Fruit fly (Drosophila melanogaster) whole organism, adult: ENCODE measurements around the gene Acp1.
A peak's percentile ranks its signal among the peaks of the same experiment; 100 is the strongest.
"Not testable (repeated sequence)": the region's sequence is repeated elsewhere in the genome, so short reads cannot be mapped to it uniquely, and the experiment has no call there.

Source experiments
- CG11617 ChIP-seq: fragments of 200-800 bp; sonication (Bioruptor generic); optimal IDR thresholded peaks from 2 replicates; lab custom pipeline; 2017; ENCODE audit warnings: mild to moderate bottlenecking, missing biosample characterization, missing genetic modification reagents, missing genetic modification characterization
- CG12768 ChIP-seq: fragments of 200-800 bp; sonication (Bioruptor generic); optimal IDR thresholded peaks from 2 replicates; lab custom pipeline; 2017; ENCODE audit warnings: missing biosample characterization, missing genetic modification characterization, mild to moderate bottlenecking, moderate library complexity, missing genetic modification reagents
- CG14711 ChIP-seq: fragments of 200-800 bp; sonication (Bioruptor generic); optimal IDR thresholded peaks from 2 replicates; lab custom pipeline; 2018; ENCODE audit warnings: missing biosample characterization, mild to moderate bottlenecking, missing genetic modification characterization, moderate library complexity
- CG1620 ChIP-seq: fragments of 200-800 bp; sonication (Bioruptor generic); optimal IDR thresholded peaks from 2 replicates; lab custom pipeline; 2016; ENCODE audit warnings: missing biosample characterization, missing genetic modification characterization
- CG33017 ChIP-seq: fragments of 200-800 bp; sonication (Bioruptor generic); optimal IDR thresholded peaks from 2 replicates; lab custom pipeline; 2018; ENCODE audit warnings: missing biosample characterization, mild to moderate bottlenecking, missing genetic modification characterization, moderate library complexity
- CG5204 ChIP-seq: fragments of 200-800 bp; sonication (Bioruptor generic); optimal IDR thresholded peaks from 2 replicates; lab custom pipeline; 2016; ENCODE audit warnings: missing biosample characterization, missing genetic modification characterization
- CG7045 ChIP-seq: fragments of 200-800 bp; sonication (Bioruptor generic); optimal IDR thresholded peaks from 2 replicates; lab custom pipeline; 2017; ENCODE audit warnings: missing biosample characterization, mild to moderate bottlenecking, missing genetic modification characterization
- CG7101 ChIP-seq: fragments of 200-800 bp; sonication (Bioruptor generic); optimal IDR thresholded peaks from 2 replicates; lab custom pipeline; 2018; ENCODE audit warnings: missing biosample characterization, mild to moderate bottlenecking, missing genetic modification characterization, moderate library complexity
- Clk ChIP-seq: fragments of 200-800 bp; sonication (Bioruptor generic); optimal IDR thresholded peaks from 2 replicates; lab custom pipeline; 2017; ENCODE audit warnings: missing biosample characterization, missing genetic modification characterization
- Hr96 ChIP-seq: fragments of 200-800 bp; sonication (Bioruptor generic); optimal IDR thresholded peaks from 2 replicates; lab custom pipeline; 2016; ENCODE audit warnings: missing biosample characterization, missing genetic modification characterization
- Mnt ChIP-seq: fragments of 200-800 bp; sonication (Bioruptor generic); optimal IDR thresholded peaks from 2 replicates; lab custom pipeline; 2016; ENCODE audit warnings: missing biosample characterization, mild to moderate bottlenecking, missing genetic modification characterization
- bab1 ChIP-seq: fragments of 200-800 bp; sonication (Bioruptor generic); optimal IDR thresholded peaks from 3 replicates; lab custom pipeline; 2019; ENCODE audit warnings: missing biosample characterization, mild to moderate bottlenecking, missing genetic modification characterization, moderate library complexity
- cic ChIP-seq: fragments of 200-800 bp; sonication (Bioruptor generic); optimal IDR thresholded peaks from 2 replicates; lab custom pipeline; 2017; ENCODE audit warnings: missing biosample characterization, mild to moderate bottlenecking, missing genetic modification characterization, moderate library complexity
- cnc ChIP-seq, 2 experiments: fragments of >200 bp; optimal IDR thresholded peaks; 2 replicates each; lab custom pipeline; 2017
- kay ChIP-seq: fragments of 200-800 bp; sonication (Bioruptor generic); peaks from one replicate; lab custom pipeline; 2016; ENCODE audit warnings: missing biosample characterization, missing genetic modification characterization, borderline replicate concordance
- ovo ChIP-seq: fragments of 200-800 bp; sonication (Bioruptor generic); optimal IDR thresholded peaks from 2 replicates; lab custom pipeline; 2016; ENCODE audit warnings: missing biosample characterization, missing genetic modification characterization
- pad ChIP-seq: fragments of 200-800 bp; sonication (Bioruptor generic); optimal IDR thresholded peaks from 3 replicates; lab custom pipeline; 2017; ENCODE audit warnings: missing biosample characterization, missing genetic modification characterization, mild to moderate bottlenecking, moderate library complexity, missing genetic modification reagents
- tj ChIP-seq: fragments of 200-800 bp; sonication (Bioruptor generic); optimal IDR thresholded peaks from 3 replicates; lab custom pipeline; 2017; ENCODE audit warnings: missing biosample characterization, mild to moderate bottlenecking, missing genetic modification characterization, moderate library complexity
- toe ChIP-seq: fragments of 200-800 bp; sonication (Bioruptor generic); optimal IDR thresholded peaks from 2 replicates; lab custom pipeline; 2016; ENCODE audit warnings: missing biosample characterization, missing genetic modification characterization

Acp1 gene

dm6 chr2L:7744739-7745138, 3.4 kb upstream of the Acp1 start, which contains the start of gene CG7214:
Gene CG7214, minus strand, starts transcription at chr2L:7744839.
- no peak for TF ChIP-seq Hr96 (GFP tag; lab: Kevin White, UChicago)
- TF ChIP-seq CG5204 (GFP tag; lab: Kevin White, UChicago) = no peak
- TF ChIP-seq tj (GFP tag; lab: Kevin White, UChicago) = no peak
- no peak for TF ChIP-seq cnc (optimal IDR thresholded peaks at IDR 0.05; lab: Kevin White, UChicago)
- TF ChIP-seq kay (GFP tag; lab: Kevin White, UChicago) = no peak
- no peak for TF ChIP-seq CG1620
- TF ChIP-seq cic (GFP tag; lab: Kevin White, UChicago) = no peak
- no peak for TF ChIP-seq CG12768 (GFP tag; lab: Kevin White, UChicago)
- no peak for TF ChIP-seq bab1 (GFP tag; lab: Kevin White, UChicago)
- no peak for TF ChIP-seq CG7045 (GFP tag; lab: Kevin White, UChicago)

DNA sequence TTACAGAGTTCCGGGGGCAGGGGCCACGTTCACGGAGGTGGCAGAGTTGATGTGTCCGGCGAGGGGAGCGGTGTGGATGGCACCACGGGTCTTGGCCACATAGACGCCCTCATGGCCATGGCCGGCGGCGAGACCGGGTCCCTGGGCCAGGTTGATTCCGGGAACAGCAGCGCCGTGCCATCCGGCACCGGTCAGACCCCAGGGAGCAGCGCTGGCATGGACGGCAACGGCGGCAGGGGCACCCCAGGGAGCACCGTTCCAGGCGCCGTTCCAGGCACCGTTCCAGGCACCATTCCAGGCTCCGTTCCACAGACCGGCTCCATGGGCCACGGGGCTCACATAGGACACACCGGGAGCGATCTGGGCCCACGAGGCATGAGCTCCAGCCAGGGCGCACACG, 2.9 kb upstream of the Acp1 start:
- no peak for TF ChIP-seq CG33017
- no peak for TF ChIP-seq CG14711 (tag; lab: Kevin White, UChicago)
- TF ChIP-seq cnc (optimal IDR thresholded peaks at IDR 0.05; lab: Kevin White, UChicago) = no peak
- TF ChIP-seq Clk (GFP tag; lab: Kevin White, UChicago) = no peak
- TF ChIP-seq Mnt (GFP tag; lab: Kevin White, UChicago) = no peak
- no peak for TF ChIP-seq CG1620
- no peak for TF ChIP-seq toe (GFP tag; lab: Kevin White, UChicago)

DNA sequence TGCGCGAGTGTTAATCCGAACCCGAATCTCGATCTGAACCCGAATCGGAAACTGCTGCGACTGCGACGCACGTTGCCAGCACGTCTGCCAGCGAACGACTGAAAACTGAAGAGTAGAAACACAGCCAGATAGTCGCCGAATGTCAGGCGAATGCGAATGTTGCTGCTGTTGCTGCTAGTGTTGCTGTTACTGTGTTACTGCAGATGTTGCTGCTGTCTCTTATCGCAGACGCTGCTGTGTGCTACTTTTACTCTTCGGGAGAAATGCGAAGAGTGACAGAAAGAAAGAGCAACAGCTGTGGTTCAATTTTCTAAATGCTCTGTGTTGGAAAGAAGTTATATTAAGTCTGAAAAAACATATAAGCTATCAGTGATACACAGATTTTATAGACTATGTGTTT, 2.6 kb downstream of the Acp1 start, which contains the start of gene CG31904:
Gene CG31904 (minus strand): TSS at position 101 of the 400 bp plus-strand sequence.
- not testable (repeated sequence) for TF ChIP-seq kay (GFP tag; lab: Kevin White, UChicago); CG14711 (tag; lab: Kevin White, UChicago); CG11617 (GFP tag; lab: Kevin White, UChicago)

DNA sequence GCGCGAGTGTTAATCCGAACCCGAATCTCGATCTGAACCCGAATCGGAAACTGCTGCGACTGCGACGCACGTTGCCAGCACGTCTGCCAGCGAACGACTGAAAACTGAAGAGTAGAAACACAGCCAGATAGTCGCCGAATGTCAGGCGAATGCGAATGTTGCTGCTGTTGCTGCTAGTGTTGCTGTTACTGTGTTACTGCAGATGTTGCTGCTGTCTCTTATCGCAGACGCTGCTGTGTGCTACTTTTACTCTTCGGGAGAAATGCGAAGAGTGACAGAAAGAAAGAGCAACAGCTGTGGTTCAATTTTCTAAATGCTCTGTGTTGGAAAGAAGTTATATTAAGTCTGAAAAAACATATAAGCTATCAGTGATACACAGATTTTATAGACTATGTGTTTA, 8.8 kb downstream of the Acp1 start, which contains the start of gene CG13796:
Gene CG13796 (minus strand): TSS at position 101 of the 400 bp plus-strand sequence.
- not testable (repeated sequence) for TF ChIP-seq CG11617, tj, Mnt (GFP tag; lab: Kevin White, UChicago)

DNA sequence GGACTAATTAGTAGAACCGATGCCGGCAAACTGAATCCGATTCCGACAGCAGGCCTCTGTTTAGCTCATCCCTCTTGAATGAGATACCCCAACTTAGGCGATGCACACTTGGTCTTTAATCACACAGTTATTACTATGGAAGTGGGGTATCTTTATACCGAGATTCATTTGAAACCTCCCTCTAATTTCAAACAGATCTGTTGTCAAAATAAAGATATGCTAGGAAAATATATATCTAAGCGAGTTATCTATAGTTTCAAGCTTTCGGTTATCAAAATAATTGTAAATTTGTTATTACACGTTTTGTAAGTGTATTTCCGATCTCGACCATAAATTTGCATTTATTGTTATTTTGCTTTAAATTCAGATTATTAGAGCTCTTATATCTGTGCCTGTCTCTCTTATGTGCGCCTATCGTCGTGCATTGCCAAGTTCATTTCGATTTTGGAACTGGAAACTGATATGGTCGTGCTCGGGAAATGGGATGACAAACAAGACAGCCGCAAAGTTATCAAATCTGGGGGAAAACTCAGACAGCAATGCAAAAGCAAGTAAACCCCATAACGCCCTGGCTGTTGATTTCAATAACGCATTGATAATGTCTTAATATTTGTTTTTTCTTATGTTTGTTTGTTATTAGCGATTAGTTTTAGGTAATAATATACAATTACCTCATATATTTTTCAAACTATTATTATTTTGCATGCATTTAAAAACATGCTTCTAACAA, 14.9 kb downstream of the Acp1 start, which contains the start of gene CG13795:
Gene CG13795 (minus strand): TSS at position 31 of the 730 bp plus-strand sequence.
- peak; percentile 51 for TF ChIP-seq CG7101
- peak; percentile 13 for TF ChIP-seq CG7045 (GFP tag; lab: Kevin White, UChicago)
- peak; percentile 13 for TF ChIP-seq CG11617 (GFP tag; lab: Kevin White, UChicago)
- TF ChIP-seq CG33017 = peak; percentile 52
- peak; percentile 5 for TF ChIP-seq pad
- peak; percentile 46 for TF ChIP-seq Hr96 (GFP tag; lab: Kevin White, UChicago)
- peak; percentile 6 for TF ChIP-seq toe (GFP tag; lab: Kevin White, UChicago)
- no peak for TF ChIP-seq Mnt (GFP tag; lab: Kevin White, UChicago)
- TF ChIP-seq kay (GFP tag; lab: Kevin White, UChicago) = no peak
- no peak for TF ChIP-seq CG1620
- no peak for TF ChIP-seq cnc (optimal IDR thresholded peaks at IDR 0.05; lab: Kevin White, UChicago)
- peak; percentile 54 for TF ChIP-seq CG12768 (GFP tag; lab: Kevin White, UChicago)
- no peak for TF ChIP-seq ovo (GFP tag; lab: Kevin White, UChicago)
- TF ChIP-seq cic (GFP tag; lab: Kevin White, UChicago) = no peak

DNA sequence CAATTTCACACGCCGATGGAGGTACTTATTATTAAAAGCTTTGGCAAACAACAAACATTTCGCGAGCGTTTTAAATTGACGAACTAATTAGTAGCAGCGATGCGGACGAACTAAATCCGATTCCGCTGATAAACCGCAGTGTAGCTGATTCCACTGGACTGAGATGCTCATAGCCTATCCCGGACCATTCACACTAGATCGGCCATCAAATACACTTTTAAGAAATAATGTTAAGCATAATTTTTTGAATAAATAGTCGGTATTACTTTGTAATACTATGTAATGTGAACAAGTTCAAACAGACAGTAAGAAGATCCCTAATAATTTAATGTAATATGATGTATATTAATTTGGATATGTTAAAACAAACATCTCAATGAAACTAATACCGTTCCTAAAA, 18.6 kb downstream of the Acp1 start, which contains the start of gene CG13794:
Gene CG13794 (minus strand): TSS at position 101 of the 400 bp plus-strand sequence.
- TF ChIP-seq Hr96 (GFP tag; lab: Kevin White, UChicago) (no peak), kay (GFP tag; lab: Kevin White, UChicago) (peak; percentile 90), CG1620 (no peak), CG14711 (tag; lab: Kevin White, UChicago) (no peak), cic (GFP tag; lab: Kevin White, UChicago) (no peak), CG33017 (peak; percentile 15), ovo (GFP tag; lab: Kevin White, UChicago) (no peak), CG7101 (peak; percentile 21)

DNA sequence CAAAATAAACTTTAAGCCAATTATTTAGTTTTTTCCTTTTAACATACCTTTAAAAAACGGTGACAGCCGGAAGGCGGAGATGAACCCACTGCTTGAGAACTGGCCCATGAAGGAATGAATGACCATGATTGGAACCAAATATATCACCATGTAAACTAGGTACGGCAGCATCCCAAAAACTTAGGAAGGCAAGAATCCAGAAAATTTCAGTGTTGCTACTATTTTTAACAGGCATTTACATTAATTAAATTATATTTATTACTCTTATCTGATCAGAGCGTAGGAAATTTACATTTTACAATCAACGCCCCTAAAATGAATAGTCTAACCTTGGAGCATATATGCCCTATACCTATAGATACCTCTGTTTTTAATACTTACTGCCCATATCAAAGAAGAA, 19.2 kb downstream of the Acp1 start:
- no peak for TF ChIP-seq CG14711 (tag; lab: Kevin White, UChicago)
- peak; percentile 69 for TF ChIP-seq kay (GFP tag; lab: Kevin White, UChicago)
- TF ChIP-seq CG33017 = no peak
